Fruit fly (Drosophila melanogaster): ENCODE measurements around the gene CG17544.
A peak's percentile ranks its signal among the peaks of the same experiment; 100 is the strongest.

CG17544 gene

dm6 chr2L:19358017-19358471 is 40.2 kb downstream of the CG17544 start (continued):
- TF ChIP-seq tup (GFP tag; optimal IDR thresholded peaks at IDR 0.05) (no peak), Aef1 (GFP tag; IDR thresholded peaks at IDR 0.05) (no peak), CG2202 (tag; optimal IDR thresholded peaks at IDR 0.05) (peak; percentile 42), CG31224 (GFP tag; IDR thresholded peaks at IDR 0.05) (no peak), CG9727 (GFP tag; optimal IDR thresholded peaks at IDR 0.05) (peak; percentile 76), CG11247 (GFP tag; IDR thresholded peaks at IDR 0.05) (no peak), bowl (GFP tag; IDR thresholded peaks at IDR 0.05) (no peak), CG1603 (tag; optimal IDR thresholded peaks at IDR 0.05) (peak; percentile 69), cas (GFP tag; IDR thresholded peaks at IDR 0.05) (no peak), nmo (GFP tag; optimal IDR thresholded peaks at IDR 0.05) (peak; percentile 60), NK7.1 (GFP tag; optimal IDR thresholded peaks at IDR 0.05) (no peak), CG8089 (GFP tag; optimal IDR thresholded peaks at IDR 0.05) (peak; percentile 56), CG15073 (GFP tag; optimal IDR thresholded peaks at IDR 0.05) (no peak), CG10654 (GFP tag; optimal IDR thresholded peaks at IDR 0.05) (peak; percentile 52), CG13424 (tag; optimal IDR thresholded peaks at IDR 0.05) (peak; percentile 42), CG12659 (GFP tag; optimal IDR thresholded peaks at IDR 0.05) (peak; percentile 31), CG6254 (GFP tag; optimal IDR thresholded peaks at IDR 0.05) (peak; percentile 3), slp2 (GFP tag; optimal IDR thresholded peaks at IDR 0.05) (peak; percentile 72), dimm (GFP tag; IDR thresholded peaks at IDR 0.05) (no peak; the same call in 1 of the 2 replicates), CG14965 (GFP tag; optimal IDR thresholded peaks at IDR 0.05; ENCODE audit: borderline replicate concordance) (no peak), zen (tag; optimal IDR thresholded peaks at IDR 0.05) (no peak), bsh (GFP tag; optimal IDR thresholded peaks at IDR 0.05) (peak; percentile 75 to 85), Trl (optimal IDR thresholded peaks at IDR 0.05) (no peak), Trl (GFP tag; optimal IDR thresholded peaks at IDR 0.05) (peak; percentile 36), grn (GFP tag; optimal IDR thresholded peaks at IDR 0.05) (no peak), hth (optimal IDR thresholded peaks at IDR 0.05) (no peak), unc-4 (GFP tag; IDR thresholded peaks at IDR 0.05; ENCODE audit: partially characterized antibody) (no peak), CG6689 (GFP tag; IDR thresholded peaks at IDR 0.05) (peak; percentile 58), pnt (GFP tag; optimal IDR thresholded peaks at IDR 0.05) (peak; percentile 20), Dip3 (GFP tag; optimal IDR thresholded peaks at IDR 0.05) (no peak), lilli (GFP tag; optimal IDR thresholded peaks at IDR 0.05) (peak; percentile 25), knrl (GFP tag; IDR thresholded peaks at IDR 0.05; ENCODE audit: partially characterized antibody) (no peak), br (optimal IDR thresholded peaks at IDR 0.05) (no peak), CG30431 (GFP tag; optimal IDR thresholded peaks at IDR 0.05) (peak; percentile 58), CG6791 (GFP tag; IDR thresholded peaks at IDR 0.05; ENCODE audit: partially characterized antibody) (no peak), Atf3 (GFP tag; optimal IDR thresholded peaks at IDR 0.05) (peak; percentile 40), ftz-f1 (GFP tag; optimal IDR thresholded peaks at IDR 0.05) (no peak), CG7271 (tag; optimal IDR thresholded peaks at IDR 0.05) (peak; percentile 10), CG5180 (GFP tag; optimal IDR thresholded peaks at IDR 0.05) (no peak), abd-A (tag; optimal IDR thresholded peaks at IDR 0.05) (no peak), CG4424 (GFP tag; optimal IDR thresholded peaks at IDR 0.05) (peak; percentile 62), CG10366 (GFP tag; IDR thresholded peaks at IDR 0.05) (peak; percentile 43; the same call in 1 of the 2 replicates), eve (GFP tag; optimal IDR thresholded peaks at IDR 0.05) (peak in 1 of 2 experiments; percentile 48), gro (GFP tag; optimal IDR thresholded peaks at IDR 0.05) (no peak), CG2120 (GFP tag; optimal IDR thresholded peaks at IDR 0.05) (no peak), CG10431 (GFP tag; optimal IDR thresholded peaks at IDR 0.05) (no peak), CG8765 (GFP tag; IDR thresholded peaks at IDR 0.05) (peak; percentile 31; the same call in 1 of the 2 replicates), wor (GFP tag; IDR thresholded peaks at IDR 0.05) (peak; percentile 31), CG6272 (GFP tag; IDR thresholded peaks at IDR 0.05) (no peak), CG8290 (GFP tag; optimal IDR thresholded peaks at IDR 0.05) (peak; percentile 10), CG8290 (tag; optimal IDR thresholded peaks at IDR 0.05) (peak in 1 of 2 experiments; percentile 27), CG14667 (GFP tag; IDR thresholded peaks at IDR 0.05) (no peak), scrt (GFP tag; optimal IDR thresholded peaks at IDR 0.05) (no peak)
